Worm (Caenorhabditis elegans) whole organism, young adult: ENCODE measurements around the gene spat-1.

ENCODE experiments used
- B0336.3 ChIP-seq: fragments of 200-800 bp; sonication (Bioruptor generic); IDR thresholded peaks from 2 replicates; pipeline ENCODE4 v1.3.6; 2022; ENCODE audit warnings: missing genetic modification characterization, missing compliant biosample characterization
- D2030.7 ChIP-seq: fragments of 200-800 bp; sonication (Bioruptor generic); IDR thresholded peaks from 2 replicates; pipeline ENCODE4 v1.3.6; 2022; ENCODE audit warnings: missing genetic modification reagents, missing genetic modification characterization, missing compliant biosample characterization
- F23B12.7 ChIP-seq: sonication (generic microtip); optimal IDR thresholded peaks from 2 replicates; lab custom pipeline; 2017; ENCODE audit warnings: missing genetic modification characterization, mild to moderate bottlenecking, missing compliant biosample characterization, antibody characterized with exemption, moderate library complexity; ENCODE audit not compliant: insufficient read depth
- F39B2.1 ChIP-seq: fragments of 200-800 bp; sonication (Bioruptor generic); IDR thresholded peaks from 2 replicates; pipeline ENCODE4 v1.3.6; 2022; ENCODE audit warnings: missing genetic modification reagents, missing genetic modification characterization, missing compliant biosample characterization
- F55B11.4 ChIP-seq: sonication (generic microtip); optimal IDR thresholded peaks from 2 replicates; lab custom pipeline; 2016; ENCODE audit warnings: missing compliant biosample characterization, missing genetic modification characterization, borderline replicate concordance; ENCODE audit not compliant: insufficient read depth
- K11D2.4 ChIP-seq: fragments of 200-800 bp; sonication (Bioruptor generic); IDR thresholded peaks from 2 replicates; pipeline ENCODE4 v1.3.6; 2022; ENCODE audit warnings: missing genetic modification reagents, missing genetic modification characterization, missing compliant biosample characterization
- attf-5 ChIP-seq: fragments of 200-800 bp; sonication (Bioruptor generic); optimal IDR thresholded peaks from 2 replicates; lab custom pipeline; 2018; ENCODE audit warnings: mild to moderate bottlenecking, missing genetic modification characterization, missing compliant biosample characterization
- bed-1 ChIP-seq: fragments of 200-800 bp; sonication (Bioruptor generic); IDR thresholded peaks from 2 replicates; pipeline ENCODE4 v1.3.6; 2022; ENCODE audit warnings: missing genetic modification reagents, missing genetic modification characterization, missing compliant biosample characterization
- bed-2 ChIP-seq: fragments of 200-800 bp; sonication (Bioruptor generic); IDR thresholded peaks from 2 replicates; pipeline ENCODE4 v1.3.6; 2022; ENCODE audit warnings: missing genetic modification reagents, missing genetic modification characterization, missing compliant biosample characterization
- cebp-1 ChIP-seq, 2 experiments: fragments of 200-800 bp in 1 of 2; sonication (Bioruptor generic) in 1 of 2; sonication (generic microtip) in 1 of 2; IDR thresholded peaks in 1 of 2; optimal IDR thresholded peaks in 1 of 2; 2 replicates each; pipeline versions ENCODE4 v1.3.6 to Lab custom; 2017 to 2022; ENCODE audit warnings: missing compliant biosample characterization in 2 of 2, missing genetic modification characterization in 2 of 2, mild to moderate bottlenecking in 1 of 2, missing genetic modification reagents in 1 of 2, moderate library complexity in 1 of 2
- cebp-2 ChIP-seq: fragments of 200-800 bp; sonication (Bioruptor generic); IDR thresholded peaks from 2 replicates; pipeline ENCODE4 v1.3.6; 2022; ENCODE audit warnings: missing genetic modification characterization, missing compliant biosample characterization
- ceh-79 ChIP-seq: sonication (generic microtip); optimal IDR thresholded peaks from 2 replicates; lab custom pipeline; 2017; ENCODE audit warnings: mild to moderate bottlenecking, missing genetic modification characterization, missing compliant biosample characterization
- ceh-91 ChIP-seq: fragments of 200-800 bp; sonication (Bioruptor generic); IDR thresholded peaks from 2 replicates; pipeline ENCODE4 v1.3.6; 2022; ENCODE audit warnings: missing genetic modification reagents, missing genetic modification characterization, missing compliant biosample characterization
- dpff-1 ChIP-seq: sonication (generic microtip); optimal IDR thresholded peaks from 2 replicates; lab custom pipeline; 2017; ENCODE audit warnings: mild to moderate bottlenecking, missing genetic modification characterization, missing compliant biosample characterization
- dpl-1 ChIP-seq: fragments of 150-350 bp; optimal IDR thresholded peaks from 2 replicates; lab custom pipeline; 2014; ENCODE audit warnings: missing biosample characterization, missing genetic modification reagents, missing genetic modification characterization
- ekl-4 ChIP-seq: fragments of 200-800 bp; sonication (Bioruptor generic); IDR thresholded peaks from 2 replicates; pipeline ENCODE4 v1.3.6; 2022; ENCODE audit warnings: missing genetic modification reagents, missing genetic modification characterization, missing compliant biosample characterization
- gei-17 ChIP-seq: fragments of 200-800 bp; sonication (Bioruptor generic); optimal IDR thresholded peaks from 2 replicates; lab custom pipeline; 2018; ENCODE audit warnings: mild to moderate bottlenecking, missing genetic modification characterization, missing compliant biosample characterization
- him-1 ChIP-seq: sonication (generic microtip); optimal IDR thresholded peaks from 2 replicates; lab custom pipeline; 2016; ENCODE audit warnings: missing genotype, missing genetic modification reagents, missing genetic modification characterization, missing compliant biosample characterization
- hlh-26 ChIP-seq: fragments of 200-800 bp; sonication (Bioruptor generic); conservative IDR thresholded peaks from 2 replicates; pipeline ENCODE4 v1.3.6; 2022; ENCODE audit warnings: missing genetic modification reagents, missing genetic modification characterization, missing compliant biosample characterization
- hmg-1.2 ChIP-seq: fragments of 200-800 bp; sonication (Bioruptor generic); IDR thresholded peaks from 2 replicates; pipeline ENCODE4 v1.3.6; 2022; ENCODE audit warnings: missing genetic modification reagents, missing genetic modification characterization, missing compliant biosample characterization
- hsf-1 ChIP-seq: fragments of 200-800 bp; sonication (Bioruptor generic); IDR thresholded peaks from 2 replicates; pipeline ENCODE4 v1.3.6; 2022; ENCODE audit warnings: missing genetic modification reagents, missing genetic modification characterization, missing compliant biosample characterization
- lag-1 ChIP-seq: fragments of 200-800 bp; sonication (Bioruptor generic); IDR thresholded peaks from 2 replicates; pipeline ENCODE4 v1.3.6; 2022; ENCODE audit warnings: missing genetic modification reagents, missing genetic modification characterization, missing compliant biosample characterization
- lin-26 ChIP-seq: fragments of 200-800 bp; sonication (Bioruptor generic); IDR thresholded peaks from 2 replicates; pipeline ENCODE4 v1.3.6; 2022; ENCODE audit warnings: missing genetic modification reagents, missing genetic modification characterization, missing compliant biosample characterization
- lin-40 ChIP-seq: sonication (generic microtip); optimal IDR thresholded peaks from 2 replicates; lab custom pipeline; 2016; ENCODE audit warnings: missing genetic modification characterization, mild to moderate bottlenecking, missing compliant biosample characterization, missing genotype, missing genetic modification reagents
- lin-54 ChIP-seq: fragments of 200-800 bp; sonication (Bioruptor generic); optimal IDR thresholded peaks from 2 replicates; lab custom pipeline; 2018; ENCODE audit warnings: mild to moderate bottlenecking, missing genetic modification characterization, missing compliant biosample characterization
- lir-1 ChIP-seq: fragments of 200-800 bp; sonication (Bioruptor generic); conservative IDR thresholded peaks from 2 replicates; pipeline ENCODE4 v1.3.6; 2022; ENCODE audit warnings: missing genetic modification reagents, missing genetic modification characterization, missing compliant biosample characterization
- lsl-1 ChIP-seq: fragments of 200-800 bp; sonication (Bioruptor generic); optimal IDR thresholded peaks from 2 replicates; lab custom pipeline; 2018; ENCODE audit warnings: mild to moderate bottlenecking, missing genetic modification characterization, moderate library complexity, missing compliant biosample characterization
- lsy-27 ChIP-seq: sonication (generic microtip); optimal IDR thresholded peaks from 2 replicates; lab custom pipeline; 2017; ENCODE audit warnings: missing genetic modification characterization, mild to moderate bottlenecking, missing compliant biosample characterization, antibody characterized with exemption, missing genotype, borderline replicate concordance; ENCODE audit not compliant: insufficient read depth
- madf-3 ChIP-seq: fragments of 200-800 bp; sonication (Bioruptor generic); IDR thresholded peaks from 2 replicates; pipeline ENCODE4 v1.3.6; 2022; ENCODE audit warnings: missing genetic modification reagents, missing genetic modification characterization, missing compliant biosample characterization
- nfya-1 ChIP-seq: sonication (generic microtip); optimal IDR thresholded peaks from 2 replicates; lab custom pipeline; 2017; ENCODE audit warnings: antibody characterized with exemption, missing compliant biosample characterization, missing genetic modification characterization, borderline replicate concordance; ENCODE audit not compliant: insufficient read depth
- nhr-120 ChIP-seq: fragments of 200-800 bp; sonication (Bioruptor generic); IDR thresholded peaks from 2 replicates; pipeline ENCODE4 v1.3.6; 2022; ENCODE audit warnings: missing genetic modification characterization, missing compliant biosample characterization
- repo-1 ChIP-seq: sonication (generic microtip); optimal IDR thresholded peaks from 2 replicates; lab custom pipeline; 2017; ENCODE audit warnings: mild to moderate bottlenecking, missing genetic modification characterization, missing compliant biosample characterization
- sea-2 ChIP-seq: fragments of 200-800 bp; sonication (Bioruptor generic); IDR thresholded peaks from 2 replicates; pipeline ENCODE4 v1.3.6; 2022; ENCODE audit warnings: missing genetic modification characterization, missing compliant biosample characterization
- snpc-1.1 ChIP-seq: sonication (generic microtip); optimal IDR thresholded peaks from 2 replicates; lab custom pipeline; 2017; ENCODE audit warnings: missing genetic modification characterization, mild to moderate bottlenecking, missing compliant biosample characterization, antibody characterized with exemption, moderate library complexity, missing genotype, missing genetic modification reagents; ENCODE audit not compliant: insufficient read depth
- snpc-3.4 ChIP-seq: sonication (generic microtip); optimal IDR thresholded peaks from 2 replicates; lab custom pipeline; 2017; ENCODE audit warnings: missing genetic modification characterization, mild to moderate bottlenecking, missing compliant biosample characterization, antibody characterized with exemption, moderate library complexity, missing genotype, missing genetic modification reagents
- snpc-4 ChIP-seq, 5 experiments: fragments of 150-350 bp in 1 of 5; sonication (generic microtip) in 4 of 5; optimal IDR thresholded peaks; 2 replicates each; lab custom pipeline; 2014 to 2018; ENCODE audit warnings: missing genetic modification characterization in 5 of 5, missing biosample characterization in 3 of 5, antibody characterized with exemption in 2 of 5, mild to moderate bottlenecking in 2 of 5, missing compliant biosample characterization in 2 of 5, missing genotype in 2 of 5, moderate library complexity in 2 of 5, missing genetic modification reagents in 1 of 5
- sptf-2 ChIP-seq: fragments of 200-800 bp; sonication (Bioruptor generic); optimal IDR thresholded peaks from 2 replicates; lab custom pipeline; 2018; ENCODE audit warnings: mild to moderate bottlenecking, missing genetic modification characterization, missing compliant biosample characterization
- zfh-2 ChIP-seq: fragments of 200-800 bp; sonication (Bioruptor generic); conservative IDR thresholded peaks from 2 replicates; pipeline ENCODE4 v1.3.6; 2022; ENCODE audit warnings: missing genetic modification reagents, missing genetic modification characterization, missing compliant biosample characterization
- zim-3 ChIP-seq: sonication (generic microtip); optimal IDR thresholded peaks from 2 replicates; lab custom pipeline; 2017; ENCODE audit warnings: mild to moderate bottlenecking, missing genetic modification characterization, moderate library complexity, missing compliant biosample characterization
- ztf-18 ChIP-seq: sonication (generic microtip); optimal IDR thresholded peaks from 2 replicates; lab custom pipeline; 2016; ENCODE audit warnings: missing genotype, mild to moderate bottlenecking, missing genetic modification characterization, missing compliant biosample characterization
- ztf-22 ChIP-seq: fragments of 200-800 bp; sonication (Bioruptor generic); optimal IDR thresholded peaks from 2 replicates; lab custom pipeline; 2018; ENCODE audit warnings: mild to moderate bottlenecking, missing genetic modification characterization, moderate library complexity, missing compliant biosample characterization
- ztf-3 ChIP-seq: fragments of 200-800 bp; sonication (Bioruptor generic); optimal IDR thresholded peaks from 2 replicates; lab custom pipeline; 2018; ENCODE audit warnings: mild to moderate bottlenecking, missing genetic modification characterization, missing compliant biosample characterization

spat-1 gene

ce11 chrII:14522037-14522436 is 6.5 kb upstream of the spat-1 start, which contains the start of gene btb-19:
TSS of gene btb-19 (minus strand) at chrII:14522137.
- TF ChIP-seq F39B2.1 (GFP tag; lab: Robert Waterston, UW) (no peak), nhr-120 (GFP tag; lab: Robert Waterston, UW) (no peak), madf-3 (GFP tag; lab: Robert Waterston, UW) (no peak), cebp-1 (GFP tag; IDR thresholded peaks at IDR 0.05; lab: Robert Waterston, UW) (no peak), cebp-1 (tag; optimal IDR thresholded peaks at IDR 0.05; lab: Kevin White, UChicago) (no peak)

ce11 chrII:14523070-14523572 is 5.4 kb upstream of the spat-1 start, which contains the start of gene btb-20:
TSS of gene btb-20 (minus strand) at chrII:14523522.
- no peak for TF ChIP-seq repo-1 (tag; lab: Kevin White, UChicago)
- TF ChIP-seq lir-1 (GFP tag; lab: Robert Waterston, UW), result no peak
- TF ChIP-seq K11D2.4 (GFP tag; lab: Robert Waterston, UW), result no peak
- TF ChIP-seq F23B12.7 (tag; lab: Kevin White, UChicago), result no peak
- TF ChIP-seq attf-5, result no peak
- no peak for TF ChIP-seq lin-26 (GFP tag; lab: Robert Waterston, UW)
- TF ChIP-seq nfya-1 (tag; lab: Kevin White, UChicago), result no peak
- TF ChIP-seq gei-17 (GFP tag; lab: Kevin White, UChicago), result no peak
- no peak for TF ChIP-seq him-1
- no peak for TF ChIP-seq hlh-26
- TF ChIP-seq sea-2, result no peak
- TF ChIP-seq sptf-2 (GFP tag; lab: Kevin White, UChicago), result no peak
- no peak for TF ChIP-seq bed-2
- TF ChIP-seq ceh-79 (tag; lab: Kevin White, UChicago), result no peak
- no peak for TF ChIP-seq dpff-1 (tag; lab: Kevin White, UChicago)
- no peak for TF ChIP-seq cebp-2
- no peak for TF ChIP-seq bed-1 (GFP tag; lab: Robert Waterston, UW)

- no peak for TF ChIP-seq hsf-1
- no peak for TF ChIP-seq ztf-18 (tag; lab: Kevin White, UChicago)
- no peak for TF ChIP-seq zim-3 (tag; lab: Kevin White, UChicago)
- no peak for TF ChIP-seq snpc-4 (GFP tag; optimal IDR thresholded peaks at IDR 0.05; lab: Kevin White, UChicago)
- no peak for TF ChIP-seq snpc-4 (tag; optimal IDR thresholded peaks at IDR 0.05; lab: Kevin White, UChicago)
- no peak for TF ChIP-seq hlh-26
- TF ChIP-seq F39B2.1 (GFP tag; lab: Robert Waterston, UW), result no peak
- TF ChIP-seq snpc-3.4 (tag; lab: Kevin White, UChicago), result no peak
- TF ChIP-seq zfh-2 (GFP tag; lab: Robert Waterston, UW), result no peak
- peak; percentile 26 for TF ChIP-seq lin-54 (GFP tag; lab: Kevin White, UChicago)
- no peak for TF ChIP-seq snpc-1.1
- no peak for TF ChIP-seq F55B11.4
- TF ChIP-seq lag-1 (GFP tag; lab: Robert Waterston, UW), result no peak
- TF ChIP-seq ceh-91 (GFP tag; lab: Robert Waterston, UW), result 0 out of 2 replicates have a peak, but pooled peaks have one; percentile 13
- TF ChIP-seq B0336.3 (GFP tag; lab: Robert Waterston, UW), result no peak
- TF ChIP-seq dpl-1 (GFP tag; lab: Kevin White, UChicago), result no peak
- TF ChIP-seq ekl-4 (GFP tag; lab: Robert Waterston, UW), result no peak
- peak; percentile 87 for TF ChIP-seq lsl-1 (GFP tag; lab: Kevin White, UChicago)
- no peak for TF ChIP-seq ztf-3 (GFP tag; lab: Kevin White, UChicago)
- TF ChIP-seq hmg-1.2 (GFP tag; lab: Robert Waterston, UW), result no peak
- no peak for TF ChIP-seq lin-40
- TF ChIP-seq D2030.7, result peak; percentile 50; the same call in 1 of the 2 replicates
- TF ChIP-seq ztf-22 (GFP tag; lab: Kevin White, UChicago), result no peak
- no peak for TF ChIP-seq lsy-27 (tag; lab: Kevin White, UChicago)
- no peak for TF ChIP-seq K11D2.4 (GFP tag; lab: Robert Waterston, UW)
- TF ChIP-seq F23B12.7 (tag; lab: Kevin White, UChicago), result no peak
These were observed 4.8 kb upstream of the spat-1 start, which contains the start of gene pot-2 for ce11 chrII:14523645-14524223. TSS of gene pot-2 (plus strand) at chrII:14524173.
